Worm (Caenorhabditis elegans) whole organism, young adult: ENCODE measurements around the gene ncx-9.

Experiments used
- B0035.1 ChIP-seq: sonication (generic microtip); optimal IDR thresholded peaks from 2 replicates; lab custom pipeline; 2016; ENCODE audit warnings: missing genetic modification characterization, mild to moderate bottlenecking, missing compliant biosample characterization, missing genotype, missing genetic modification reagents
- D2030.7 ChIP-seq: fragments of 200-800 bp; sonication (Bioruptor generic); IDR thresholded peaks from 2 replicates; pipeline ENCODE4 v1.3.6; 2022; ENCODE audit warnings: missing genetic modification reagents, missing genetic modification characterization, missing compliant biosample characterization
- F10E7.11 ChIP-seq: sonication (generic microtip); optimal IDR thresholded peaks from 2 replicates; lab custom pipeline; 2017; ENCODE audit warnings: mild to moderate bottlenecking, missing genetic modification characterization, moderate library complexity, missing compliant biosample characterization
- F23B12.7 ChIP-seq: sonication (generic microtip); optimal IDR thresholded peaks from 2 replicates; lab custom pipeline; 2017; ENCODE audit warnings: missing genetic modification characterization, mild to moderate bottlenecking, missing compliant biosample characterization, antibody characterized with exemption, moderate library complexity; ENCODE audit not compliant: insufficient read depth
- F37B4.10 ChIP-seq: fragments of 200-800 bp; sonication (Bioruptor generic); IDR thresholded peaks from 2 replicates; pipeline ENCODE4 v1.3.6; 2022; ENCODE audit warnings: missing genetic modification characterization, missing compliant biosample characterization
- F52B5.7 ChIP-seq: sonication (generic microtip); optimal IDR thresholded peaks from 2 replicates; lab custom pipeline; 2016; ENCODE audit warnings: mild to moderate bottlenecking, missing genetic modification characterization, missing compliant biosample characterization
- Y53F4B.3 ChIP-seq: fragments of 200-800 bp; sonication (Bioruptor generic); IDR thresholded peaks from 2 replicates; pipeline ENCODE4 v1.3.6; 2022; ENCODE audit warnings: missing genetic modification reagents, missing genetic modification characterization, missing compliant biosample characterization
- Y53G8AR.9 ChIP-seq: fragments of 200-800 bp; sonication (Bioruptor generic); conservative IDR thresholded peaks from 2 replicates; pipeline ENCODE4 v1.3.6; 2022; ENCODE audit warnings: missing genetic modification reagents, missing genetic modification characterization, missing compliant biosample characterization
- Y67H2A.10 ChIP-seq: fragments of 200-800 bp; sonication (Bioruptor generic); conservative IDR thresholded peaks from 2 replicates; pipeline ENCODE4 v1.3.6; 2022; ENCODE audit warnings: missing genetic modification reagents, missing genetic modification characterization, missing compliant biosample characterization
- Y95B8A.8 ChIP-seq: fragments of 200-800 bp; sonication (Bioruptor generic); IDR thresholded peaks from 2 replicates; pipeline ENCODE4 v1.3.6; 2022; ENCODE audit warnings: missing genetic modification reagents, missing genetic modification characterization, missing compliant biosample characterization
- ZK185.1 ChIP-seq: sonication (generic microtip); optimal IDR thresholded peaks from 2 replicates; lab custom pipeline; 2016; ENCODE audit warnings: mild to moderate bottlenecking, missing genetic modification characterization, missing compliant biosample characterization; ENCODE audit not compliant: poor library complexity, severe bottlenecking
- ama-1 ChIP-seq, 3 experiments: fragments of 150-350 bp in 1 of 3; sonication (generic microtip) in 2 of 3; optimal IDR thresholded peaks; 2 replicates each; lab custom pipeline; 2014 to 2018; ENCODE audit warnings: missing biosample characterization in 2 of 3, missing genetic modification characterization in 2 of 3, missing genetic modification reagents in 2 of 3
- bed-1 ChIP-seq: fragments of 200-800 bp; sonication (Bioruptor generic); IDR thresholded peaks from 2 replicates; pipeline ENCODE4 v1.3.6; 2022; ENCODE audit warnings: missing genetic modification reagents, missing genetic modification characterization, missing compliant biosample characterization
- ceh-58 ChIP-seq: fragments of 200-800 bp; sonication (Bioruptor generic); IDR thresholded peaks from 2 replicates; pipeline ENCODE4 v1.3.6; 2022; ENCODE audit warnings: missing genetic modification characterization, missing compliant biosample characterization
- chd-7 ChIP-seq: sonication (generic microtip); optimal IDR thresholded peaks from 2 replicates; lab custom pipeline; 2016; ENCODE audit warnings: mild to moderate bottlenecking, missing genetic modification characterization, moderate library complexity, missing compliant biosample characterization
- die-1 ChIP-seq: sonication (generic microtip); optimal IDR thresholded peaks from 2 replicates; lab custom pipeline; 2016; ENCODE audit warnings: missing genotype, mild to moderate bottlenecking, missing genetic modification characterization, missing compliant biosample characterization
- dpff-1 ChIP-seq: sonication (generic microtip); optimal IDR thresholded peaks from 2 replicates; lab custom pipeline; 2017; ENCODE audit warnings: mild to moderate bottlenecking, missing genetic modification characterization, missing compliant biosample characterization
- efl-1 ChIP-seq: fragments of 150-350 bp; optimal IDR thresholded peaks from 2 replicates; lab custom pipeline; 2014; ENCODE audit warnings: missing biosample characterization, missing genetic modification reagents, missing genetic modification characterization
- egl-18 ChIP-seq: fragments of 200-800 bp; sonication (Bioruptor generic); IDR thresholded peaks from 2 replicates; pipeline ENCODE4 v1.3.6; 2022; ENCODE audit warnings: missing genetic modification reagents, missing genetic modification characterization, missing compliant biosample characterization
- ets-4 ChIP-seq: fragments of 200-800 bp; sonication (Bioruptor generic); optimal IDR thresholded peaks from 2 replicates; lab custom pipeline; 2018; ENCODE audit warnings: mild to moderate bottlenecking, missing genetic modification characterization, missing compliant biosample characterization
- hlh-26 ChIP-seq: fragments of 200-800 bp; sonication (Bioruptor generic); conservative IDR thresholded peaks from 2 replicates; pipeline ENCODE4 v1.3.6; 2022; ENCODE audit warnings: missing genetic modification reagents, missing genetic modification characterization, missing compliant biosample characterization
- hmg-20 ChIP-seq: fragments of 200-800 bp; sonication (Bioruptor generic); IDR thresholded peaks from 2 replicates; pipeline ENCODE4 v1.3.6; 2022; ENCODE audit warnings: missing genetic modification reagents, missing genetic modification characterization, missing compliant biosample characterization
- let-526 ChIP-seq: fragments of 200-800 bp; sonication (Bioruptor generic); IDR thresholded peaks from 2 replicates; pipeline ENCODE4 v1.3.6; 2022; ENCODE audit warnings: missing genetic modification reagents, missing genetic modification characterization, missing compliant biosample characterization
- lin-35 ChIP-seq, 3 experiments: fragments of 150-350 bp in 2 of 3; sonication (generic microtip) in 1 of 3; optimal IDR thresholded peaks; 2 replicates each; lab custom pipeline; 2014 to 2018; ENCODE audit warnings: missing biosample characterization in 3 of 3, missing genetic modification characterization in 3 of 3, missing genetic modification reagents in 3 of 3
- lin-40 ChIP-seq: sonication (generic microtip); optimal IDR thresholded peaks from 2 replicates; lab custom pipeline; 2016; ENCODE audit warnings: missing genetic modification characterization, mild to moderate bottlenecking, missing compliant biosample characterization, missing genotype, missing genetic modification reagents
- lir-1 ChIP-seq: fragments of 200-800 bp; sonication (Bioruptor generic); conservative IDR thresholded peaks from 2 replicates; pipeline ENCODE4 v1.3.6; 2022; ENCODE audit warnings: missing genetic modification reagents, missing genetic modification characterization, missing compliant biosample characterization
- lsl-1 ChIP-seq: fragments of 200-800 bp; sonication (Bioruptor generic); optimal IDR thresholded peaks from 2 replicates; lab custom pipeline; 2018; ENCODE audit warnings: mild to moderate bottlenecking, missing genetic modification characterization, moderate library complexity, missing compliant biosample characterization
- lsy-27 ChIP-seq: sonication (generic microtip); optimal IDR thresholded peaks from 2 replicates; lab custom pipeline; 2017; ENCODE audit warnings: missing genetic modification characterization, mild to moderate bottlenecking, missing compliant biosample characterization, antibody characterized with exemption, missing genotype, borderline replicate concordance; ENCODE audit not compliant: insufficient read depth
- mel-28 ChIP-seq: sonication (generic microtip); optimal IDR thresholded peaks from 2 replicates; lab custom pipeline; 2016; ENCODE audit warnings: borderline replicate concordance, mild to moderate bottlenecking, missing genetic modification characterization, missing compliant biosample characterization
- mes-4 ChIP-seq: sonication (generic microtip); optimal IDR thresholded peaks from 2 replicates; lab custom pipeline; 2016; ENCODE audit warnings: missing genotype, missing genetic modification characterization, missing compliant biosample characterization
- nfyb-1 ChIP-seq: fragments of 200-800 bp; sonication (Bioruptor generic); IDR thresholded peaks from 2 replicates; pipeline ENCODE4 v1.3.6; 2022; ENCODE audit warnings: missing genetic modification reagents, missing genetic modification characterization, missing compliant biosample characterization
- nhr-80 ChIP-seq: sonication (generic microtip); optimal IDR thresholded peaks from 2 replicates; lab custom pipeline; 2016; ENCODE audit warnings: missing genetic modification characterization, missing compliant biosample characterization
- rec-8 ChIP-seq, 2 experiments: sonication (generic microtip); optimal IDR thresholded peaks; 2 replicates each; lab custom pipeline; 2016; ENCODE audit warnings: mild to moderate bottlenecking in 2 of 2, missing genetic modification characterization in 2 of 2, missing genetic modification reagents in 2 of 2, missing genotype in 2 of 2, missing biosample characterization in 1 of 2, missing compliant biosample characterization in 1 of 2, moderate library complexity in 1 of 2
- repo-1 ChIP-seq: sonication (generic microtip); optimal IDR thresholded peaks from 2 replicates; lab custom pipeline; 2017; ENCODE audit warnings: mild to moderate bottlenecking, missing genetic modification characterization, missing compliant biosample characterization
- sptf-2 ChIP-seq: fragments of 200-800 bp; sonication (Bioruptor generic); optimal IDR thresholded peaks from 2 replicates; lab custom pipeline; 2018; ENCODE audit warnings: mild to moderate bottlenecking, missing genetic modification characterization, missing compliant biosample characterization
- tbp1 ChIP-seq: fragments of 200-800 bp; sonication (Bioruptor generic); optimal IDR thresholded peaks from 2 replicates; lab custom pipeline; 2018; ENCODE audit warnings: mild to moderate bottlenecking, missing genetic modification characterization, missing compliant biosample characterization
- xnd-1 ChIP-seq: sonication (generic microtip); optimal IDR thresholded peaks from 2 replicates; lab custom pipeline; 2016; ENCODE audit warnings: missing genotype, missing genetic modification reagents, missing genetic modification characterization, missing compliant biosample characterization
- zim-3 ChIP-seq: sonication (generic microtip); optimal IDR thresholded peaks from 2 replicates; lab custom pipeline; 2017; ENCODE audit warnings: mild to moderate bottlenecking, missing genetic modification characterization, moderate library complexity, missing compliant biosample characterization
- ztf-18 ChIP-seq: sonication (generic microtip); optimal IDR thresholded peaks from 2 replicates; lab custom pipeline; 2016; ENCODE audit warnings: missing genotype, mild to moderate bottlenecking, missing genetic modification characterization, missing compliant biosample characterization

Gene ncx-9

DNA sequence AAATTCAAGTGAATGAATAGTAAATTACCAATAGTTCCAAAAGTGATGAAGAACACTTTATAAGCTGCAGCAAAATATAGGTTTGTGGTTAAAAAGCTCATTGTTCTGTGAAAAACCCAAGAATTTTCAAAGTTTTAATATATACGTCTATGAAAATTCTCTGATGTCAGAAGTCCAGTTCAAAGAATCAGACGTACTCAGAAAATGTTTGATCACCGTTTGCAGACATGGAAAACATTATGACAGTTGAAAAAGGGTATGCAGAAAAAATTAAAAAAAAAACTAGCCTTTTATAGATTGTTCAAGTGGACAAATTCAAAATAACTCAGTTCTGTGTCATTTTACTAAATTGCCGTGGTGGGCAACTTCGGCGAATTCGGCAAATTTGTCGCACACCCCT lies 20.4 kb downstream of the ncx-9 start, which contains the start of gene srsx-10:
Gene srsx-10, minus strand, starts transcription at position 101 of the 400 bp plus-strand sequence.
- TF ChIP-seq F52B5.7 (tag; lab: Kevin White, UChicago) (no peak), nfyb-1 (GFP tag; lab: Robert Waterston, UW) (no peak), egl-18 (GFP tag; lab: Robert Waterston, UW) (no peak), dpff-1 (tag; lab: Kevin White, UChicago) (no peak), let-526 (GFP tag; lab: Robert Waterston, UW) (no peak), ZK185.1 (tag; lab: Kevin White, UChicago) (no peak), F23B12.7 (no peak), ama-1 (optimal IDR thresholded peaks at IDR 0.05; lab: Kevin White, UChicago) (no peak), ama-1 (GFP tag; optimal IDR thresholded peaks at IDR 0.05; lab: Kevin White, UChicago) (no peak), mel-28 (no peak), F10E7.11 (no peak), lir-1 (GFP tag; lab: Robert Waterston, UW) (no peak), xnd-1 (no peak), ztf-18 (tag; lab: Kevin White, UChicago) (no peak), ceh-58 (GFP tag; lab: Robert Waterston, UW) (no peak), sptf-2 (GFP tag; lab: Kevin White, UChicago) (no peak), lsl-1 (no peak), chd-7 (tag; lab: Kevin White, UChicago) (no peak)

DNA sequence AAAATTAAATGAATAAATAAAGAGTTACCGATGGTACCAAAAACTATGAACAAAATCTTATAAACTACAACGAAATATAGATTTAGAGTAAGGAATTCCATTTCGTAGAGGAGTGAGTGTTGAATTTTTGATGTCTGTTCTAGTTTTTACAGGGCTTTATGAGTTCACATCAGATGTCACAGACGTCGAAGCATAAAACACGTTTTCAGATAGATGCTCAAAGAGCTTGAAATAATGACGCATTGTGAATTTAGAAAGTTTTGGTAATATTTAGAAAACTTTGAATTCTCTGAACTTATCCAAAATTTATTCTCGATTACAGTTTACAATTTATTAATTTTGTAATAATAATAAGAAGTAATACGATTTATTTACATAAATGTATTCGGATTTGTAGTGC lies 22.1 kb downstream of the ncx-9 start, which contains the start of gene srsx-9:
Gene srsx-9, minus strand, starts transcription at position 101 of the 400 bp plus-strand sequence.
- no peak for TF ChIP-seq mes-4 (tag; lab: Kevin White, UChicago)
- no peak for TF ChIP-seq lin-40 (tag; lab: Kevin White, UChicago)
- TF ChIP-seq ets-4: no peak
- TF ChIP-seq zim-3: no peak
- no peak for TF ChIP-seq rec-8 (tag; optimal IDR thresholded peaks at IDR 0.05; lab: Kevin White, UChicago)

DNA sequence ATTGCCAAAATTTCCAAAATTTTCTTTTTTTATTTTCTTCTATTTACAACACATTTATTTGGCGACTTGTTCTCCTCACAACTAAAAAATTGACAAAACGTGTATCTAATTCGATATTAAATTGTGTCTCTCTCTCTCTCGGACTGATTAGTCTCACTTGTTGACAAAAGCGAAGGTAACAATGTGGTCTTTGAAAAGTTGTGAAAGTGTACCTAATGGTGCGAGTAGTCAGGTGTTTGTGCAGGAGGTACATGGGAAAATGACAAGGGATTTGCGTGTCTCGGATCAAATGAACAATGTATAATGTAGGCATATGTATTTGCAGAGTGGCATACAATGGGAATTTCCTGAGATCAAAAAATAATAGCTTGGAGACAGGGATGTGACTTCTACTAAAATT lies 25.6 kb downstream of the ncx-9 start:
- TF ChIP-seq nhr-80 (tag; lab: Kevin White, UChicago) (peak; percentile 5), Y53G8AR.9 (GFP tag; lab: Robert Waterston, UW) (no peak)

DNA sequence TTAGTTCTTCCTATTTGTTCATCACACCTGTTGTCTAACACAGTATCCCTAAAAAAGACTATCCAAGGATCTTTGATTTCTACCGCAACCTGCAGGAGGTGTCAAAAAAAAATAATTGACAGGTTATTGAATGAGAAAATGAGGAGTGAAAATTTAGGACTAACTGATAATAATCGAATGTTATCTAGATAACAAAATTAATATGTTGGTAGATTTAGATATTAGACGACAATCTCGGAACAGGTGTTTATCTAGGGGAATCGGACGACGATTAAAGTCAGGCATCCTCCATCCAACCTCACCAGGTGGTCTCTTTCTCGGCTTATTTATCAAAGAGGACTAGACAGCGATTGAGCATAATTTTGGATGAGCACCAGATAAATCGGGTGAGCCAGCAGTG lies 26.3 kb downstream of the ncx-9 start:
- peak; percentile 6 for TF ChIP-seq nhr-80 (tag; lab: Kevin White, UChicago)
- no peak for TF ChIP-seq lin-35 (GFP tag; optimal IDR thresholded peaks at IDR 0.05; lab: Kevin White, UChicago)

DNA sequence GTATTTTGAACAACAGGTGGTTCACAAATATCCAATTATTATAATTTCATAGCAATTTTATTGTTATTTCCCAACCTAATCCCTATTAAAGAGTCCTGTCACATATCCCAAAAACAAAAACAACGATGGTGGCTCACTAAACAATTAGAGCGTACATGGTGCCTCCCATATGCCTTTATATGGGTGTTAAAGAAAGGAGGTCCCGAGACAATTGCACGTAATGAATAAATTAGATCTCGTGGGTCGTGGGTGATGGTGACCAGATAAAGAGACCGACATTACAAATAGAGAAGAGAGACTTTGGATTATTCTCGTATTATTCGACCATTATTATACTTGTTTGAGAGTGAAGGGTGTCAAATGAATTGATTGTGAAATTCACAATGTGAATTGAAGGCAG lies 27.8 kb downstream of the ncx-9 start:
- TF ChIP-seq hmg-20 (GFP tag; lab: Robert Waterston, UW) (no peak), bed-1 (GFP tag; lab: Robert Waterston, UW) (no peak), mel-28 (no peak), D2030.7 (GFP tag; lab: Robert Waterston, UW) (no peak), F37B4.10 (GFP tag; lab: Robert Waterston, UW) (no peak)

DNA sequence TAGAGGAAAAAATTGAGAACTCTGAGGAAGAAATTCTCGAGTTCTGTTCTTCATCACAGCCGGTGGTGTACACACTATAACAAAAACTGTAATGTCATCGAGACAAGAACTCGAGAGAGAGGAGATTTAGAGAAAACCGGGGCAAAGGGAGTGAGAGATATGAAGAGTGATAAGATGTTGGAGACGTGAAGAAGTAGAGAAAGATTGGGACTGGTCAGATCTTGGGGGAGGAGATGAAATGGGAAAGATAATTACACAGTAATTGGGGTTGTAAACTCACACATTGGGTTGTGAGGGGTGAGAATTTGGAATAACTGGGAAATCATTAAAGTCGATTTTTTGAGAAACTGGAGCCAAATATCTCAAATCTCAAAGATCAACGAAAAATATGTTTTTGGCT lies 29.3 kb downstream of the ncx-9 start:
- TF ChIP-seq die-1: no peak
- no peak for TF ChIP-seq Y67H2A.10 (GFP tag; lab: Robert Waterston, UW)
- TF ChIP-seq ets-4: no peak
- TF ChIP-seq efl-1 (GFP tag; lab: Kevin White, UChicago): no peak
- TF ChIP-seq B0035.1 (tag; lab: Kevin White, UChicago): no peak
- TF ChIP-seq lin-40 (tag; lab: Kevin White, UChicago): no peak
- TF ChIP-seq lsy-27: no peak
- no peak for TF ChIP-seq Y95B8A.8 (GFP tag; lab: Robert Waterston, UW)
- no peak for TF ChIP-seq hlh-26
- no peak for TF ChIP-seq Y53F4B.3 (GFP tag; lab: Robert Waterston, UW)
- no peak for TF ChIP-seq repo-1 (tag; lab: Kevin White, UChicago)
- TF ChIP-seq chd-7 (tag; lab: Kevin White, UChicago): no peak
- no peak for TF ChIP-seq tbp1 (GFP tag; lab: Kevin White, UChicago)
